Worm (Caenorhabditis elegans) whole organism, L1 larva: Measurements from ENCODE around the gene T28H10.2.

Source experiments
- Y116A8C.19 ChIP-seq: sonication (generic microtip); optimal IDR thresholded peaks from 2 replicates; lab custom pipeline; 2016; ENCODE audit warnings: missing compliant biosample characterization, missing genetic modification characterization, borderline replicate concordance
- aha-1 ChIP-seq: fragments of 150-350 bp; optimal IDR thresholded peaks from 2 replicates; lab custom pipeline; 2014; ENCODE audit warnings: missing biosample characterization, missing genetic modification characterization
- blmp-1 ChIP-seq: fragments of 150-350 bp; optimal IDR thresholded peaks from 2 replicates; lab custom pipeline; 2014; ENCODE audit warnings: missing biosample characterization, missing genetic modification characterization
- ceh-82 ChIP-seq, 3 experiments: fragments of 150-350 bp in 1 of 3; sonication (generic microtip) in 2 of 3; optimal IDR thresholded peaks; 2 replicates each; lab custom pipeline; 2014 to 2017; ENCODE audit warnings: missing biosample characterization in 3 of 3, missing genetic modification characterization in 3 of 3
- dpl-1 ChIP-seq, 3 experiments: fragments of 150-350 bp in 2 of 3; sonication (generic microtip) in 1 of 3; optimal IDR thresholded peaks; 2 replicates each; lab custom pipeline; 2014 to 2017; ENCODE audit warnings: missing biosample characterization in 3 of 3, missing genetic modification characterization in 3 of 3, missing genetic modification reagents in 3 of 3
- dsc-1 ChIP-seq: sonication (generic microtip); optimal IDR thresholded peaks from 2 replicates; lab custom pipeline; 2016; ENCODE audit warnings: mild to moderate bottlenecking, missing genetic modification characterization, missing compliant biosample characterization
- efl-3 ChIP-seq: fragments of 200-800 bp; sonication (Bioruptor generic); optimal IDR thresholded peaks from 2 replicates; lab custom pipeline; 2018; ENCODE audit warnings: mild to moderate bottlenecking, missing genetic modification characterization, missing compliant biosample characterization
- egl-27 ChIP-seq, 2 experiments: fragments of 150-350 bp in 1 of 2; sonication (generic microtip); optimal IDR thresholded peaks; 3 replicates each; lab custom pipeline; 2017 to 2018; ENCODE audit warnings: missing biosample characterization in 2 of 2, missing genetic modification characterization in 2 of 2, missing genetic modification reagents in 2 of 2
- elt-3 ChIP-seq, 6 experiments: fragments of 150-350 bp in 1 of 6; sonication (generic microtip); optimal IDR thresholded peaks; 2 replicates each; lab custom pipeline; 2017 to 2018; ENCODE audit warnings: missing biosample characterization in 6 of 6, missing genetic modification characterization in 6 of 6, inconsistent platforms in 1 of 6
- ets-5 ChIP-seq: fragments of 200-800 bp; sonication (Bioruptor generic); IDR thresholded peaks from 2 replicates; pipeline ENCODE4 v1.3.6; 2022; ENCODE audit warnings: missing genetic modification characterization, missing compliant biosample characterization
- fkh-10 ChIP-seq: sonication (generic microtip); optimal IDR thresholded peaks from 2 replicates; lab custom pipeline; 2017; ENCODE audit warnings: missing biosample characterization, missing genetic modification reagents, missing genetic modification characterization
- fkh-8 ChIP-seq: sonication (generic microtip); optimal IDR thresholded peaks from 2 replicates; lab custom pipeline; 2016; ENCODE audit warnings: mild to moderate bottlenecking, missing genetic modification characterization, missing compliant biosample characterization
- fos-1 ChIP-seq: fragments of 150-350 bp; optimal IDR thresholded peaks from 2 replicates; lab custom pipeline; 2014; ENCODE audit warnings: missing biosample characterization, missing genetic modification characterization
- grh-1 ChIP-seq: fragments of 200-800 bp; sonication (Bioruptor generic); IDR thresholded peaks from 2 replicates; pipeline ENCODE4 v1.3.6; 2022; ENCODE audit warnings: missing genetic modification reagents, missing genetic modification characterization, missing compliant biosample characterization
- hlh-17 ChIP-seq: fragments of 200-800 bp; sonication (Bioruptor generic); optimal IDR thresholded peaks from 2 replicates; lab custom pipeline; 2018; ENCODE audit warnings: missing genetic modification characterization, mild to moderate bottlenecking, missing compliant biosample characterization, moderate library complexity, borderline replicate concordance
- hpl-2 ChIP-seq: fragments of 150-350 bp; optimal IDR thresholded peaks from 2 replicates; lab custom pipeline; 2014; ENCODE audit warnings: missing biosample characterization, missing genetic modification reagents, missing genetic modification characterization
- irx-1 ChIP-seq: sonication (generic microtip); optimal IDR thresholded peaks from 2 replicates; lab custom pipeline; 2016; ENCODE audit warnings: missing genetic modification characterization, missing compliant biosample characterization
- isw-1 ChIP-seq: fragments of 200-800 bp; sonication (Bioruptor generic); IDR thresholded peaks from 2 replicates; pipeline ENCODE4 v1.3.6; 2022; ENCODE audit warnings: missing genetic modification characterization, missing compliant biosample characterization
- jun-1 ChIP-seq: fragments of 150-350 bp; optimal IDR thresholded peaks from 2 replicates; lab custom pipeline; 2014; ENCODE audit warnings: missing biosample characterization, missing genetic modification reagents, missing genetic modification characterization
- lin-13 ChIP-seq: fragments of 150-350 bp; optimal IDR thresholded peaks from 2 replicates; lab custom pipeline; 2014; ENCODE audit warnings: missing biosample characterization, missing genetic modification reagents, missing genetic modification characterization
- lin-15B ChIP-seq: fragments of 150-350 bp; sonication (generic microtip); optimal IDR thresholded peaks from 3 replicates; lab custom pipeline; 2014; ENCODE audit warnings: missing biosample characterization, missing genetic modification characterization
- lin-39 ChIP-seq: fragments of 150-350 bp; optimal IDR thresholded peaks from 2 replicates; lab custom pipeline; 2014; ENCODE audit warnings: missing biosample characterization, missing genetic modification reagents, missing genetic modification characterization
- lir-3 ChIP-seq: sonication (generic microtip); optimal IDR thresholded peaks from 2 replicates; lab custom pipeline; 2016; ENCODE audit warnings: mild to moderate bottlenecking, missing genetic modification characterization, moderate library complexity, missing compliant biosample characterization; ENCODE audit not compliant: poor library complexity
- lsy-2 ChIP-seq, 2 experiments: fragments of 150-350 bp; optimal IDR thresholded peaks; 2 replicates each; lab custom pipeline; 2014; ENCODE audit warnings: missing biosample characterization in 2 of 2, missing genetic modification characterization in 2 of 2
- mab-9 ChIP-seq: fragments of 200-800 bp; sonication (Bioruptor generic); IDR thresholded peaks from 2 replicates; pipeline ENCODE4 v1.3.6; 2022; ENCODE audit warnings: missing genetic modification reagents, missing genetic modification characterization, missing compliant biosample characterization
- mef-2 ChIP-seq: fragments of 150-350 bp; optimal IDR thresholded peaks from 2 replicates; lab custom pipeline; 2014; ENCODE audit warnings: missing biosample characterization, missing genetic modification characterization
- mep-1 ChIP-seq: fragments of 150-350 bp; optimal IDR thresholded peaks from 2 replicates; lab custom pipeline; 2014; ENCODE audit warnings: missing biosample characterization, missing genetic modification characterization
- nhr-11 ChIP-seq: fragments of 150-350 bp; optimal IDR thresholded peaks from 2 replicates; lab custom pipeline; 2014; ENCODE audit warnings: missing biosample characterization, missing genetic modification characterization
- nhr-237 ChIP-seq: fragments of 150-350 bp; optimal IDR thresholded peaks from 2 replicates; lab custom pipeline; 2014; ENCODE audit warnings: missing biosample characterization, missing genetic modification characterization
- nhr-28 ChIP-seq: fragments of 150-350 bp; optimal IDR thresholded peaks from 2 replicates; lab custom pipeline; 2014; ENCODE audit warnings: missing biosample characterization, missing genetic modification characterization
- nhr-47 ChIP-seq: sonication (generic microtip); optimal IDR thresholded peaks from 2 replicates; lab custom pipeline; 2016; ENCODE audit warnings: mild to moderate bottlenecking, missing genetic modification characterization, moderate library complexity, missing compliant biosample characterization
- nhr-71 ChIP-seq: sonication (generic microtip); optimal IDR thresholded peaks from 2 replicates; lab custom pipeline; 2016; ENCODE audit warnings: mild to moderate bottlenecking, missing genetic modification characterization, moderate library complexity, missing compliant biosample characterization
- nhr-76 ChIP-seq: sonication (generic microtip); optimal IDR thresholded peaks from 2 replicates; lab custom pipeline; 2017; ENCODE audit warnings: missing biosample characterization, missing genetic modification characterization
- nhr-77 ChIP-seq: fragments of 150-350 bp; optimal IDR thresholded peaks from 2 replicates; lab custom pipeline; 2014; ENCODE audit warnings: missing biosample characterization, missing genetic modification characterization
- nhr-85 ChIP-seq: sonication (generic microtip); peaks from one replicate; lab custom pipeline; 2016; ENCODE audit warnings: missing genetic modification characterization, inconsistent platforms, missing compliant biosample characterization
- pag-3 ChIP-seq: sonication (generic microtip); optimal IDR thresholded peaks from 2 replicates; lab custom pipeline; 2017; ENCODE audit warnings: missing genetic modification characterization, mild to moderate bottlenecking, missing compliant biosample characterization, antibody characterized with exemption, borderline replicate concordance; ENCODE audit not compliant: insufficient read depth
- pax-3 ChIP-seq: fragments of 200-800 bp; sonication (Bioruptor generic); optimal IDR thresholded peaks from 2 replicates; lab custom pipeline; 2018; ENCODE audit warnings: mild to moderate bottlenecking, missing genetic modification characterization, moderate library complexity, missing compliant biosample characterization
- pqm-1 ChIP-seq: sonication (generic microtip); optimal IDR thresholded peaks from 3 replicates; lab custom pipeline; 2017; ENCODE audit warnings: missing biosample characterization, missing genetic modification characterization
- rnt-1 ChIP-seq: sonication (generic microtip); optimal IDR thresholded peaks from 2 replicates; lab custom pipeline; 2016; ENCODE audit warnings: mild to moderate bottlenecking, missing genetic modification characterization, moderate library complexity, missing compliant biosample characterization
- snu-23 ChIP-seq: sonication (generic microtip); optimal IDR thresholded peaks from 2 replicates; lab custom pipeline; 2016; ENCODE audit warnings: missing genetic modification characterization, missing compliant biosample characterization
- swsn-7 ChIP-seq: sonication (generic microtip); optimal IDR thresholded peaks from 2 replicates; lab custom pipeline; 2016; ENCODE audit warnings: missing genetic modification characterization, missing compliant biosample characterization
- tbx-2 ChIP-seq: sonication (generic microtip); optimal IDR thresholded peaks from 2 replicates; lab custom pipeline; 2016; ENCODE audit warnings: missing genetic modification characterization, missing compliant biosample characterization
- tlp-1 ChIP-seq: fragments of 150-350 bp; optimal IDR thresholded peaks from 2 replicates; lab custom pipeline; 2014; ENCODE audit warnings: missing biosample characterization, missing genetic modification characterization
- unc-130 ChIP-seq: fragments of 150-350 bp; optimal IDR thresholded peaks from 2 replicates; lab custom pipeline; 2017; ENCODE audit warnings: missing biosample characterization, missing genetic modification characterization, inconsistent platforms
- unc-62 ChIP-seq: fragments of 150-350 bp; optimal IDR thresholded peaks from 2 replicates; lab custom pipeline; 2014; ENCODE audit warnings: missing biosample characterization, missing genetic modification reagents, missing genetic modification characterization
- unc-98 ChIP-seq: fragments of 200-800 bp; sonication (Bioruptor generic); IDR thresholded peaks from 2 replicates; pipeline ENCODE4 v1.3.6; 2022; ENCODE audit warnings: missing genetic modification characterization, missing compliant biosample characterization
- vab-15 ChIP-seq: sonication (generic microtip); optimal IDR thresholded peaks from 2 replicates; lab custom pipeline; 2017; ENCODE audit warnings: missing genotype, mild to moderate bottlenecking, missing genetic modification characterization, missing compliant biosample characterization
- xbp-1 ChIP-seq: sonication (generic microtip); optimal IDR thresholded peaks from 2 replicates; lab custom pipeline; 2016; ENCODE audit warnings: missing genetic modification characterization, missing compliant biosample characterization
- zag-1 ChIP-seq: fragments of 150-350 bp; optimal IDR thresholded peaks from 2 replicates; lab custom pipeline; 2014; ENCODE audit warnings: missing biosample characterization, missing genetic modification characterization
- ztf-11 ChIP-seq, 2 experiments: sonication (generic microtip); optimal IDR thresholded peaks; 2 replicates each; lab custom pipeline; 2016 to 2017; ENCODE audit warnings: missing genetic modification characterization in 2 of 2, missing biosample characterization in 1 of 2, missing compliant biosample characterization in 1 of 2

The T28H10.2 gene

DNA sequence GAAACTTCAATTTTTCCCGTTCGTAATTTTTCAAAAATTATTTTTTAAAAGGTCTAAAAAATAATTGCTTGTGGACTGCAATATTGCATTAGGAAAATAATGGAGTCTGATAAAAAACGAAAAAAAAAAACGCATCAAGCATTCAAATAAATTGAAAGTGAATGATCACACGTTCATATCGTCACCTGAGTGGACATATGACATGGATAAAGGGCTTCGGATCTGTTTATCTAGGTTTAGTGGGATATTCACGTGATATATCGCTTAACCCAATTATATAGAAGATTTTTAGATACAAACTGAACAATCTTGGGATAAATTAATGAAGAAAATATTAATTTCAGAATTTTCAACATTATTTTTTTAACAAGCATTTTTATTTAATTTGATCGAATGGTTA is 38.0 kb upstream of the T28H10.2 start:
- TF ChIP-seq ztf-11 (tag; optimal IDR thresholded peaks at IDR 0.05; lab: Kevin White, UChicago) (no peak), fkh-8 (no peak), nhr-85 (peak; percentile 16), elt-3 (tag; optimal IDR thresholded peaks at IDR 0.05; lab: Kevin White, UChicago) (peak in 1 of 6 experiments; percentile 12), blmp-1 (tag; lab: Kevin White, UChicago) (peak; percentile 70), dsc-1 (tag; lab: Kevin White, UChicago) (peak; percentile 86), jun-1 (tag; lab: Kevin White, UChicago) (no peak), snu-23 (GFP tag; lab: Kevin White, UChicago) (peak; percentile 14), aha-1 (tag; lab: Kevin White, UChicago) (no peak), nhr-47 (peak; percentile 26), pax-3 (tag; lab: Kevin White, UChicago) (peak; percentile 43), xbp-1 (tag; lab: Kevin White, UChicago) (no peak)

DNA sequence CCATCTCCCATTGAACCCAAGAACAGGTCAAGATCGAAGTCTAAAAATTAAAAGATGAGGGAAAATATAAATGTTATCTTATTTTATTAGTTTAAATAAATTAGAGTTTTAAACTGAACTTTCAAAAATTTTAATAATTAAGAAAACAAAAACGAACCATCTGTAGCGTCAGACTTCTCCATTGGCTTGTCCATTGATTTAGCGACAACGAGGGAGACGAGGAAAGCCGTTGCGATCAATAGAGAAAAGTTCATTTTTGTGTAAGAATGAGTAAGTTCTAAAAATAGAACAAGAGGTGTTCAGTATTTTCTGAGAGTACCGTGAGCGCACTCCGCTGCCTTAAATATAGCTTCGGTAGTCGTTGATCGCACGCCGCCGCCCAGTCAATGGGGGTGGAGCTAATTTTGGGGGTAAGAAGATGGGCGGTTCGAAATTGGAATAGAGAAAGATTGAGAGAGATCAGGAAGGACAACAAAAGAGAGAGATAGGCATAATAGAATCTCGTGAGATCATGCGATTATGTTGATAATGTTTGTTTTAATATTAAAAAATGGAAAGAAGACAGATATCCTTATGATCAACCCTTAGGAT is 37.4 kb upstream of the T28H10.2 start, which contains the start of gene F45D3.3:
Gene F45D3.3, minus strand, starts transcription at position 350 of the 591 bp plus-strand sequence.
- TF ChIP-seq irx-1 (tag; lab: Kevin White, UChicago) = no peak
- TF ChIP-seq aha-1 (tag; lab: Kevin White, UChicago) = no peak
- TF ChIP-seq xbp-1 (tag; lab: Kevin White, UChicago) = no peak
- no peak for TF ChIP-seq dpl-1 (GFP tag; optimal IDR thresholded peaks at IDR 0.05; lab: Kevin White, UChicago)
- TF ChIP-seq lin-13 (GFP tag; lab: Kevin White, UChicago) = no peak
- TF ChIP-seq nhr-47 = no peak
- peak; percentile 4 for TF ChIP-seq mep-1 (tag; lab: Kevin White, UChicago)
- no peak for TF ChIP-seq zag-1 (tag; lab: Kevin White, UChicago)
- TF ChIP-seq rnt-1 (tag; lab: Kevin White, UChicago) = peak; percentile 8
- TF ChIP-seq efl-3 (GFP tag; lab: Kevin White, UChicago) = no peak
- no peak for TF ChIP-seq nhr-11 (tag; lab: Kevin White, UChicago)
- no peak for TF ChIP-seq mef-2 (tag; lab: Kevin White, UChicago)
- TF ChIP-seq pag-3 (tag; lab: Kevin White, UChicago) = no peak
- no peak for TF ChIP-seq lir-3 (tag; lab: Kevin White, UChicago)
- no peak for TF ChIP-seq lin-39 (tag; lab: Kevin White, UChicago)
- no peak for TF ChIP-seq nhr-77 (tag; lab: Kevin White, UChicago)
- TF ChIP-seq mab-9 = no peak
- TF ChIP-seq elt-3 (tag; optimal IDR thresholded peaks at IDR 0.05; lab: Kevin White, UChicago) = peak in 3 of 6 experiments; percentile 1 to 32 (median 8)
- TF ChIP-seq fkh-10 (GFP tag; lab: Kevin White, UChicago) = no peak
- TF ChIP-seq nhr-28 (tag; lab: Kevin White, UChicago) = no peak
- no peak for TF ChIP-seq hpl-2 (GFP tag; lab: Kevin White, UChicago)
- no peak for TF ChIP-seq nhr-237 (tag; lab: Kevin White, UChicago)
- no peak for TF ChIP-seq Y116A8C.19 (tag; lab: Kevin White, UChicago)
- no peak for TF ChIP-seq ceh-82 (tag; optimal IDR thresholded peaks at IDR 0.05; lab: Kevin White, UChicago)
- TF ChIP-seq nhr-71 (tag; lab: Kevin White, UChicago) = peak; percentile 54
- peak; percentile 42 for TF ChIP-seq tbx-2 (tag; lab: Kevin White, UChicago)
- TF ChIP-seq unc-98 (GFP tag; lab: Robert Waterston, UW) = no peak
- no peak for TF ChIP-seq swsn-7
- no peak for TF ChIP-seq egl-27 (tag; optimal IDR thresholded peaks at IDR 0.05; lab: Kevin White, UChicago)
- no peak for TF ChIP-seq fkh-8
- TF ChIP-seq fos-1 (tag; lab: Kevin White, UChicago) = no peak
- no peak for TF ChIP-seq isw-1 (GFP tag; lab: Robert Waterston, UW)
- peak in 1 of 2 experiments; percentile 38 for TF ChIP-seq lsy-2 (tag; optimal IDR thresholded peaks at IDR 0.05; lab: Kevin White, UChicago)
- TF ChIP-seq unc-62 (GFP tag; lab: Kevin White, UChicago) = no peak
- no peak for TF ChIP-seq lin-15B
- TF ChIP-seq vab-15 (tag; lab: Kevin White, UChicago) = no peak
- TF ChIP-seq tlp-1 (tag; lab: Kevin White, UChicago) = no peak
- no peak for TF ChIP-seq pqm-1 (tag; lab: Kevin White, UChicago)
- TF ChIP-seq unc-130 (tag; lab: Kevin White, UChicago) = no peak
- no peak for TF ChIP-seq hlh-17
- no peak for TF ChIP-seq ets-5 (GFP tag; lab: Robert Waterston, UW)
- TF ChIP-seq nhr-76 (tag; lab: Kevin White, UChicago) = no peak
- no peak for TF ChIP-seq grh-1 (GFP tag; lab: Robert Waterston, UW)
